Worm (Caenorhabditis elegans): ENCODE results near the gene lido-15.

DNA sequence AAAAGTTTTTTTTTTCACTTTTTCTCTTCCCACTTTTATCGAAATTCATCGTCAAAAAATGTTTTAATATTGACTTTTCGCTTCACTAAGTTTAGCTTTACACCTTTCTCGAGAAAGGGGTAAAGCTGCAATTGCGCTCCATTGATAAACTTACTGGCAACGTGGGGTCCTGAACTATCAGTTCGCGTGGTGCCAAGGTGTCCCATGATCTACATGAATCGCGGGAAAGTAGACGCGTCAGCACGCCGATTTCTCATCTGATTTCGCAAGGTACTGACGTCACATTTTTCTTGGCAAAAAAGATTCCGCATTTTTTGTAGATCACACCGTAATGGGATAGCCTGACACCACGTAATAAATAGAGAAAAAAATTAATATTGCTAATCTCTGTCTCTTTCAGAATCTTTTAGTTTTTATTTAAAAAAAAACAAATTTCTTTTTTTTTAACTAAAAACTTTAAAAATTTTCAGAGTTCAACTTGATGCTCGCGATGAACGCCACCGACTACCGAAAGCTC, at the start of gene lido-15:
- TF ChIP-seq med-1 (GFP tag; optimal IDR thresholded peaks at IDR 0.05; ENCODE audit: insufficient read depth), result no peak
- TF ChIP-seq cog-1 (tag; optimal IDR thresholded peaks at IDR 0.05), result no peak
- TF ChIP-seq T22C8.4 (GFP tag; IDR thresholded peaks at IDR 0.05), result no peak
- TF ChIP-seq flt-1 (GFP tag; IDR thresholded peaks at IDR 0.05), result no peak
- TF ChIP-seq ref-1 (GFP tag; conservative IDR thresholded peaks at IDR 0.05), result no peak
- no peak for TF ChIP-seq klf-2 (GFP tag; conservative IDR thresholded peaks at IDR 0.05)
- TF ChIP-seq ztf-29 (GFP tag; IDR thresholded peaks at IDR 0.05), result no peak
- TF ChIP-seq tab-1 (GFP tag; IDR thresholded peaks at IDR 0.05), result no peak
